1 worm cellular context compared by ENCODE assay signal in the genomic region with DNA sequence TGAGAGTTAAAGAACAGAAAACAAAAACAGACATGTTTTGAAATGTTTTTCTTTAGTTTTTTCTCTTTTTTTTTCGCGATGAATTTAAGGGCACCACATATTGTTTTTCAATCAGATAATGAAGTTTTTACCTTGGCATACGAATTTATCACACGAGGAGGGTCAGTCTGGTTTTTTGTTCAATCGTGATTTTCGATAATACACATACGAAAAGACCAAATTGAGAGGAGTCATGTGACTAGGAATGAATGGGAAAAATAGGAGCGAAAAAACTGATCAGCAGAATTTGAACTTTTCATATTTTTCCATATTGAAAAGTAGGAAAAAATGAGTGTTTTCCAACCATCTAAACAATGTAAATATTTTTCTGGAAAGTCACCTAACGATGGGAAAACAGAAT.
TF ChIP-seq lines count a peak whose summit lies in the region.

No protein-coding gene starts in this region.

TF ChIP-seq in whole organism, L1 larva, 84 proteins besides CTCF, POLR2A, EP300 and RAD21 (continued from another document):
- TF ChIP-seq nhr-12 (tag; optimal IDR thresholded peaks at IDR 0.05; lab: Kevin White, UChicago) (no peak), unc-130 (tag; optimal IDR thresholded peaks at IDR 0.05; lab: Kevin White, UChicago) (peak; percentile 8), lin-39 (tag; optimal IDR thresholded peaks at IDR 0.05; lab: Kevin White, UChicago) (no peak), nhr-84 (tag; optimal IDR thresholded peaks at IDR 0.05; lab: Kevin White, UChicago) (no peak), lsy-2 (tag; optimal IDR thresholded peaks at IDR 0.05; lab: Kevin White, UChicago) (no peak), elt-3 (tag; optimal IDR thresholded peaks at IDR 0.05; lab: Kevin White, UChicago) (peak in 1 of 6 experiments; percentile 13), lin-14 (GFP tag; optimal IDR thresholded peaks at IDR 0.05; lab: Kevin White, UChicago) (peak; percentile 59)
